Worm (Caenorhabditis elegans) whole organism, young adult: ENCODE results near the gene maoc-1.

Source experiments
- B0261.1 ChIP-seq: sonication (generic microtip); optimal IDR thresholded peaks from 2 replicates; lab custom pipeline; 2016; ENCODE audit warnings: mild to moderate bottlenecking, missing genetic modification characterization, moderate library complexity, missing compliant biosample characterization
- F33H1.4 ChIP-seq: fragments of 200-800 bp; sonication (Bioruptor generic); IDR thresholded peaks from 2 replicates; pipeline ENCODE4 v1.3.6; 2022; ENCODE audit warnings: missing genetic modification reagents, missing genetic modification characterization, missing compliant biosample characterization
- F49E8.2 ChIP-seq: sonication (generic microtip); optimal IDR thresholded peaks from 3 replicates; lab custom pipeline; 2017; ENCODE audit warnings: missing genetic modification characterization, mild to moderate bottlenecking, missing compliant biosample characterization, antibody characterized with exemption, moderate library complexity; ENCODE audit not compliant: insufficient read depth
- F57A8.1 ChIP-seq: fragments of 200-800 bp; sonication (Bioruptor generic); optimal IDR thresholded peaks from 2 replicates; lab custom pipeline; 2018; ENCODE audit warnings: mild to moderate bottlenecking, missing genetic modification characterization, moderate library complexity, missing compliant biosample characterization
- F57C9.4 ChIP-seq: sonication (generic microtip); optimal IDR thresholded peaks from 2 replicates; lab custom pipeline; 2017; ENCODE audit warnings: mild to moderate bottlenecking, missing genetic modification characterization, missing compliant biosample characterization
- K12H6.12 ChIP-seq: fragments of 200-800 bp; sonication (Bioruptor generic); optimal IDR thresholded peaks from 2 replicates; lab custom pipeline; 2018; ENCODE audit warnings: mild to moderate bottlenecking, missing genetic modification characterization, missing compliant biosample characterization
- T26A5.8 ChIP-seq: sonication (generic microtip); optimal IDR thresholded peaks from 2 replicates; lab custom pipeline; 2016; ENCODE audit warnings: missing genetic modification characterization, missing compliant biosample characterization
- Y79H2A.3 ChIP-seq: fragments of 200-800 bp; sonication (Bioruptor generic); conservative IDR thresholded peaks from 2 replicates; pipeline ENCODE4 v1.3.6; 2022; ENCODE audit warnings: missing genetic modification reagents, missing genetic modification characterization, missing compliant biosample characterization
- Y95B8A.8 ChIP-seq: fragments of 200-800 bp; sonication (Bioruptor generic); IDR thresholded peaks from 2 replicates; pipeline ENCODE4 v1.3.6; 2022; ENCODE audit warnings: missing genetic modification reagents, missing genetic modification characterization, missing compliant biosample characterization
- ZK185.1 ChIP-seq: sonication (generic microtip); optimal IDR thresholded peaks from 2 replicates; lab custom pipeline; 2016; ENCODE audit warnings: mild to moderate bottlenecking, missing genetic modification characterization, missing compliant biosample characterization; ENCODE audit not compliant: poor library complexity, severe bottlenecking
- attf-5 ChIP-seq: fragments of 200-800 bp; sonication (Bioruptor generic); optimal IDR thresholded peaks from 2 replicates; lab custom pipeline; 2018; ENCODE audit warnings: mild to moderate bottlenecking, missing genetic modification characterization, missing compliant biosample characterization
- cebp-1 ChIP-seq, 2 experiments: fragments of 200-800 bp in 1 of 2; sonication (Bioruptor generic) in 1 of 2; sonication (generic microtip) in 1 of 2; IDR thresholded peaks in 1 of 2; optimal IDR thresholded peaks in 1 of 2; 2 replicates each; pipeline versions ENCODE4 v1.3.6 to Lab custom; 2017 to 2022; ENCODE audit warnings: missing compliant biosample characterization in 2 of 2, missing genetic modification characterization in 2 of 2, mild to moderate bottlenecking in 1 of 2, missing genetic modification reagents in 1 of 2, moderate library complexity in 1 of 2
- ceh-100 ChIP-seq: fragments of 200-800 bp; sonication (Bioruptor generic); IDR thresholded peaks from 2 replicates; pipeline ENCODE4 v1.3.6; 2022; ENCODE audit warnings: missing genetic modification reagents, missing genetic modification characterization, missing compliant biosample characterization
- ceh-27 ChIP-seq: fragments of 200-800 bp; sonication (Bioruptor generic); optimal IDR thresholded peaks from 2 replicates; lab custom pipeline; 2018; ENCODE audit warnings: mild to moderate bottlenecking, missing genetic modification characterization, moderate library complexity, missing compliant biosample characterization
- ceh-79 ChIP-seq: sonication (generic microtip); optimal IDR thresholded peaks from 2 replicates; lab custom pipeline; 2017; ENCODE audit warnings: mild to moderate bottlenecking, missing genetic modification characterization, missing compliant biosample characterization
- dox-1 ChIP-seq: fragments of 200-800 bp; sonication (Bioruptor generic); IDR thresholded peaks from 2 replicates; pipeline ENCODE4 v1.3.6; 2022; ENCODE audit warnings: missing genetic modification reagents, missing genetic modification characterization, missing compliant biosample characterization
- egl-44 ChIP-seq: fragments of 200-800 bp; sonication (Bioruptor generic); IDR thresholded peaks from 2 replicates; pipeline ENCODE4 v1.3.6; 2022; ENCODE audit warnings: missing genetic modification reagents, missing genetic modification characterization, missing compliant biosample characterization
- egrh-3 ChIP-seq: fragments of 200-800 bp; sonication (Bioruptor generic); IDR thresholded peaks from 2 replicates; pipeline ENCODE4 v1.3.6; 2022; ENCODE audit warnings: missing genetic modification reagents, missing genetic modification characterization, missing compliant biosample characterization
- ets-4 ChIP-seq: fragments of 200-800 bp; sonication (Bioruptor generic); optimal IDR thresholded peaks from 2 replicates; lab custom pipeline; 2018; ENCODE audit warnings: mild to moderate bottlenecking, missing genetic modification characterization, missing compliant biosample characterization
- hlh-12 ChIP-seq: sonication (generic microtip); optimal IDR thresholded peaks from 2 replicates; lab custom pipeline; 2016; ENCODE audit warnings: missing genetic modification characterization, missing compliant biosample characterization
- hlh-26 ChIP-seq: fragments of 200-800 bp; sonication (Bioruptor generic); conservative IDR thresholded peaks from 2 replicates; pipeline ENCODE4 v1.3.6; 2022; ENCODE audit warnings: missing genetic modification reagents, missing genetic modification characterization, missing compliant biosample characterization
- lin-26 ChIP-seq: fragments of 200-800 bp; sonication (Bioruptor generic); IDR thresholded peaks from 2 replicates; pipeline ENCODE4 v1.3.6; 2022; ENCODE audit warnings: missing genetic modification reagents, missing genetic modification characterization, missing compliant biosample characterization
- lin-40 ChIP-seq: sonication (generic microtip); optimal IDR thresholded peaks from 2 replicates; lab custom pipeline; 2016; ENCODE audit warnings: missing genetic modification characterization, mild to moderate bottlenecking, missing compliant biosample characterization, missing genotype, missing genetic modification reagents
- nfya-1 ChIP-seq: sonication (generic microtip); optimal IDR thresholded peaks from 2 replicates; lab custom pipeline; 2017; ENCODE audit warnings: antibody characterized with exemption, missing compliant biosample characterization, missing genetic modification characterization, borderline replicate concordance; ENCODE audit not compliant: insufficient read depth
- snpc-1.3 ChIP-seq: sonication (generic microtip); optimal IDR thresholded peaks from 2 replicates; lab custom pipeline; 2017; ENCODE audit warnings: missing genetic modification characterization, mild to moderate bottlenecking, missing compliant biosample characterization, antibody characterized with exemption, moderate library complexity, missing genotype, missing genetic modification reagents; ENCODE audit not compliant: insufficient read depth
- snpc-3.4 ChIP-seq: sonication (generic microtip); optimal IDR thresholded peaks from 2 replicates; lab custom pipeline; 2017; ENCODE audit warnings: missing genetic modification characterization, mild to moderate bottlenecking, missing compliant biosample characterization, antibody characterized with exemption, moderate library complexity, missing genotype, missing genetic modification reagents
- somi-1 ChIP-seq: fragments of 200-800 bp; sonication (Bioruptor generic); optimal IDR thresholded peaks from 2 replicates; lab custom pipeline; 2018; ENCODE audit warnings: mild to moderate bottlenecking, missing genetic modification characterization, missing compliant biosample characterization
- tbp1 ChIP-seq: fragments of 200-800 bp; sonication (Bioruptor generic); optimal IDR thresholded peaks from 2 replicates; lab custom pipeline; 2018; ENCODE audit warnings: mild to moderate bottlenecking, missing genetic modification characterization, missing compliant biosample characterization
- zfh-2 ChIP-seq: fragments of 200-800 bp; sonication (Bioruptor generic); conservative IDR thresholded peaks from 2 replicates; pipeline ENCODE4 v1.3.6; 2022; ENCODE audit warnings: missing genetic modification reagents, missing genetic modification characterization, missing compliant biosample characterization
- zim-3 ChIP-seq: sonication (generic microtip); optimal IDR thresholded peaks from 2 replicates; lab custom pipeline; 2017; ENCODE audit warnings: mild to moderate bottlenecking, missing genetic modification characterization, moderate library complexity, missing compliant biosample characterization
- ztf-6 ChIP-seq: fragments of 200-800 bp; sonication (Bioruptor generic); IDR thresholded peaks from 2 replicates; pipeline ENCODE4 v1.3.6; 2022; ENCODE audit warnings: missing genetic modification reagents, missing genetic modification characterization, missing compliant biosample characterization

Gene maoc-1

ce11 chrII:7200051-7200599, 4.0 kb downstream of the maoc-1 start, which contains the start of gene pcrg-1 (continued):
- TF ChIP-seq hlh-12 (peak; percentile 11), lin-40 (tag; lab: Kevin White, UChicago) (peak; percentile 76), F57A8.1 (GFP tag; lab: Kevin White, UChicago) (peak; percentile 55), ets-4 (peak; percentile 73), zim-3 (tag; lab: Kevin White, UChicago) (peak; percentile 82)
- TF ChIP-seq, all 124 proteins: peak for 104

ce11 chrII:7203110-7203509, 7.0 kb downstream of the maoc-1 start, which contains the start of gene srd-56:
TSS of gene srd-56 (minus strand) at chrII:7203210.
- TF ChIP-seq tbp1 (no peak), B0261.1 (tag; lab: Kevin White, UChicago) (no peak), egl-44 (GFP tag; lab: Robert Waterston, UW) (no peak)

ce11 chrII:7204951-7205350, 8.9 kb downstream of the maoc-1 start, which contains the start of gene srd-58:
TSS of gene srd-58 (minus strand) at chrII:7205051.
- no peak for TF ChIP-seq snpc-3.4 (tag; lab: Kevin White, UChicago)
- no peak for TF ChIP-seq somi-1 (GFP tag; lab: Kevin White, UChicago)
- no peak for TF ChIP-seq attf-5
- no peak for TF ChIP-seq egrh-3 (GFP tag; lab: Robert Waterston, UW)
- no peak for TF ChIP-seq zfh-2 (GFP tag; lab: Robert Waterston, UW)
- no peak for TF ChIP-seq ceh-27 (GFP tag; lab: Kevin White, UChicago)
- TF ChIP-seq F57C9.4 (tag; lab: Kevin White, UChicago): no peak
- no peak for TF ChIP-seq hlh-12
- no peak for TF ChIP-seq snpc-1.3 (tag; lab: Kevin White, UChicago)

- TF ChIP-seq ceh-79 (tag; lab: Kevin White, UChicago) (no peak), ZK185.1 (no peak), dox-1 (no peak), K12H6.12 (no peak)
- TF ChIP-seq, all 124 proteins: peak for 0
These were observed 9.3 kb downstream of the maoc-1 start, which contains the start of gene srd-59 for ce11 chrII:7205388-7205787. TSS of gene srd-59 (plus strand) at chrII:7205688.

- TF ChIP-seq F33H1.4 (GFP tag; lab: Robert Waterston, UW) (no peak), cebp-1 (GFP tag; IDR thresholded peaks at IDR 0.05; lab: Robert Waterston, UW) (no peak), cebp-1 (tag; optimal IDR thresholded peaks at IDR 0.05; lab: Kevin White, UChicago) (no peak), ZK185.1 (no peak), ceh-100 (GFP tag; lab: Robert Waterston, UW) (no peak), ztf-6 (GFP tag; lab: Robert Waterston, UW) (no peak), Y95B8A.8 (GFP tag; lab: Robert Waterston, UW) (no peak), T26A5.8 (tag; lab: Kevin White, UChicago) (no peak), zfh-2 (GFP tag; lab: Robert Waterston, UW) (no peak), K12H6.12 (no peak), hlh-26 (GFP tag; lab: Robert Waterston, UW) (no peak), lin-26 (GFP tag; lab: Robert Waterston, UW) (no peak), F49E8.2 (tag; lab: Kevin White, UChicago) (no peak), Y79H2A.3 (no peak), snpc-3.4 (tag; lab: Kevin White, UChicago) (no peak), zim-3 (tag; lab: Kevin White, UChicago) (no peak), nfya-1 (tag; lab: Kevin White, UChicago) (no peak), snpc-1.3 (tag; lab: Kevin White, UChicago) (no peak)
These were observed 11.6 kb downstream of the maoc-1 start for ce11 chrII:7207649-7208048.
